Worm (Caenorhabditis elegans): Measurements from ENCODE around the gene lurp-3.
A peak's percentile ranks its signal among the peaks of the same experiment; 100 is the strongest.

lurp-3 gene

DNA sequence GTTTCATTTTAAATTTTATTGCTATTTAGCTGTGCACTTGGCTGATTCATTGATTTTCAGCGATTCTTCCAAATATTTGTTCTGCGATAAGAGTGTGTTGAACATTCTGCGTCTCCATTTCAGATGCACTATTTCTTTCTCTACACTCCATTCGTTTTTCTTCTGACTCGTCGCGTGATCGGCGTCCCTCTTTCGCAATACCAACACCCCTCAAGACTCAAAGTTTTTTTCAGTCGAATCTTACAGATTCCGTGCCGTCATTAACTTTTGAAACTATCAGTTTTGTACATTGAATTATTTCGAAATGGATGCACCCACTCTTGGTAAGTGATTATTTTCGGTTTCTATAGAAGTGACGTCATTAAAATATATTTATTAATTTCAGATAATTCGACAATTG lies 7.4 kb downstream of the lurp-3 start, which contains the start of gene frm-10 (continued):
- TF ChIP-seq Y79H2A.3 (GFP tag; conservative IDR thresholded peaks at IDR 0.05) (no peak), efl-1 (GFP tag; optimal IDR thresholded peaks at IDR 0.05) (no peak), lin-54 (GFP tag; optimal IDR thresholded peaks at IDR 0.05) (no peak), unc-62 (GFP tag; optimal IDR thresholded peaks at IDR 0.05) (peak; percentile 54), K12H6.12 (tag; optimal IDR thresholded peaks at IDR 0.05) (no peak), ceh-91 (GFP tag; IDR thresholded peaks at IDR 0.05) (no peak), snpc-1.1 (tag; optimal IDR thresholded peaks at IDR 0.05; ENCODE audit: insufficient read depth) (no peak), hrde-1 (tag; optimal IDR thresholded peaks at IDR 0.05; ENCODE audit: borderline replicate concordance) (no peak), rec-8 (tag; optimal IDR thresholded peaks at IDR 0.05) (no peak), sea-2 (GFP tag; IDR thresholded peaks at IDR 0.05) (no peak), attf-3 (GFP tag; conservative IDR thresholded peaks at IDR 0.05) (0 out of 2 replicates have a peak, but pooled peaks have one; percentile 34), D2030.7 (GFP tag; IDR thresholded peaks at IDR 0.05) (no peak), dpff-1 (tag; optimal IDR thresholded peaks at IDR 0.05) (no peak), hsf-1 (GFP tag; IDR thresholded peaks at IDR 0.05) (no peak), lsl-1 (GFP tag; optimal IDR thresholded peaks at IDR 0.05) (no peak), mxl-1 (tag; optimal IDR thresholded peaks at IDR 0.05) (no peak), F39B2.1 (GFP tag; IDR thresholded peaks at IDR 0.05) (no peak), chd-7 (tag; optimal IDR thresholded peaks at IDR 0.05) (no peak), Y67H2A.10 (GFP tag; conservative IDR thresholded peaks at IDR 0.05) (no peak), T07F8.4 (tag; optimal IDR thresholded peaks at IDR 0.05) (no peak), ekl-4 (GFP tag; IDR thresholded peaks at IDR 0.05) (no peak), akir-1 (GFP tag; optimal IDR thresholded peaks at IDR 0.05) (no peak), mel-28 (tag; optimal IDR thresholded peaks at IDR 0.05; ENCODE audit: borderline replicate concordance) (no peak), snpc-3.4 (tag; optimal IDR thresholded peaks at IDR 0.05) (no peak), F55B11.4 (tag; optimal IDR thresholded peaks at IDR 0.05; ENCODE audit: borderline replicate concordance, insufficient read depth) (no peak), nhr-27 (tag; optimal IDR thresholded peaks at IDR 0.05) (no peak), die-1 (tag; optimal IDR thresholded peaks at IDR 0.05) (no peak), ztf-6 (GFP tag; IDR thresholded peaks at IDR 0.05) (no peak), nhr-90 (tag; optimal IDR thresholded peaks at IDR 0.05) (peak; percentile 45), sptf-2 (GFP tag; optimal IDR thresholded peaks at IDR 0.05) (no peak), somi-1 (GFP tag; optimal IDR thresholded peaks at IDR 0.05) (no peak), repo-1 (tag; optimal IDR thresholded peaks at IDR 0.05) (no peak), sdz-38 (tag; optimal IDR thresholded peaks at IDR 0.05) (no peak), egrh-3 (GFP tag; IDR thresholded peaks at IDR 0.05) (no peak), gei-17 (GFP tag; optimal IDR thresholded peaks at IDR 0.05) (no peak), lin-35 (GFP tag; optimal IDR thresholded peaks at IDR 0.05) (no peak), ceh-58 (GFP tag; IDR thresholded peaks at IDR 0.05) (no peak), dpl-1 (GFP tag; optimal IDR thresholded peaks at IDR 0.05) (no peak), attf-6 (GFP tag; IDR thresholded peaks at IDR 0.05) (no peak), pha-4 (tag; optimal IDR thresholded peaks at IDR 0.05) (peak; percentile 34), ztf-22 (GFP tag; optimal IDR thresholded peaks at IDR 0.05) (no peak), F10E7.11 (tag; optimal IDR thresholded peaks at IDR 0.05) (no peak), dox-1 (GFP tag; IDR thresholded peaks at IDR 0.05) (peak; percentile 84; the same call in 1 of the 2 replicates), atf-7 (tag; optimal IDR thresholded peaks at IDR 0.05) (peak; percentile 84), C17E4.6 (GFP tag; IDR thresholded peaks at IDR 0.05) (no peak), tbx-9 (tag; optimal IDR thresholded peaks at IDR 0.05; ENCODE audit: borderline replicate concordance) (no peak), ceh-100 (GFP tag; IDR thresholded peaks at IDR 0.05) (no peak), hlh-12 (tag; optimal IDR thresholded peaks at IDR 0.05) (no peak), F49E8.2 (tag; optimal IDR thresholded peaks at IDR 0.05; ENCODE audit: insufficient read depth) (no peak)
